Worm (Caenorhabditis elegans) whole organism, L1 larva: Measurements from ENCODE around the gene tmd-2.

Source experiments
- dpl-1 ChIP-seq, 3 experiments: fragments of 150-350 bp in 2 of 3; sonication (generic microtip) in 1 of 3; optimal IDR thresholded peaks; 2 replicates each; lab custom pipeline; 2014 to 2017; ENCODE audit warnings: missing biosample characterization in 3 of 3, missing genetic modification characterization in 3 of 3, missing genetic modification reagents in 3 of 3
- grh-1 ChIP-seq: fragments of 200-800 bp; sonication (Bioruptor generic); IDR thresholded peaks from 2 replicates; pipeline ENCODE4 v1.3.6; 2022; ENCODE audit warnings: missing genetic modification reagents, missing genetic modification characterization, missing compliant biosample characterization
- nhr-11 ChIP-seq: fragments of 150-350 bp; optimal IDR thresholded peaks from 2 replicates; lab custom pipeline; 2014; ENCODE audit warnings: missing biosample characterization, missing genetic modification characterization
- nhr-12 ChIP-seq: sonication (generic microtip); optimal IDR thresholded peaks from 2 replicates; lab custom pipeline; 2017; ENCODE audit warnings: missing biosample characterization, missing genetic modification characterization
- sox-4 ChIP-seq: sonication (generic microtip); optimal IDR thresholded peaks from 2 replicates; lab custom pipeline; 2016; ENCODE audit warnings: missing genetic modification characterization, missing compliant biosample characterization
- zag-1 ChIP-seq: fragments of 150-350 bp; optimal IDR thresholded peaks from 2 replicates; lab custom pipeline; 2014; ENCODE audit warnings: missing biosample characterization, missing genetic modification characterization

DNA sequence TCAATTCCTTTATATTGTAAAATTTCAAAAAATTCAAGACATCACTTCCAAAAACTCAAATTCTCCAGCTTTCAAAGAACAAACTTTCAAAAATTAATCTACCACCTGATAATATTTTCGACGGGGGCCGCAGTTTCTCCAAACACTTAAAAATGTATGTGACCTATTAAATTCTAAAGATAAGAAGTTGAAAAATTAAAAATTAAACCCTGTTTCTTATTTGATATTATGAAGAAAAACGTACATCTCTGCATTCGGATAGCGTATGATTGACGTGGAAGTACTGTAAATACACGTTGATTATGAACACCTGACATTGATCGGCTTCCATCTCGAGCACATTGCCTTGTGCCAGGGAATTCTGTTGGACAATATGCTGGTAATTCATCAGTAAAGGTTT, 28.5 kb upstream of the tmd-2 start:
- TF ChIP-seq nhr-11 (tag; lab: Kevin White, UChicago) (no peak), grh-1 (GFP tag; lab: Robert Waterston, UW) (no peak), sox-4 (no peak), nhr-12 (tag; lab: Kevin White, UChicago) (no peak), dpl-1 (GFP tag; optimal IDR thresholded peaks at IDR 0.05; lab: Kevin White, UChicago) (no peak), zag-1 (no peak)
